Fruit fly (Drosophila melanogaster): Measurements from ENCODE around the gene ImpE1.

DNA sequence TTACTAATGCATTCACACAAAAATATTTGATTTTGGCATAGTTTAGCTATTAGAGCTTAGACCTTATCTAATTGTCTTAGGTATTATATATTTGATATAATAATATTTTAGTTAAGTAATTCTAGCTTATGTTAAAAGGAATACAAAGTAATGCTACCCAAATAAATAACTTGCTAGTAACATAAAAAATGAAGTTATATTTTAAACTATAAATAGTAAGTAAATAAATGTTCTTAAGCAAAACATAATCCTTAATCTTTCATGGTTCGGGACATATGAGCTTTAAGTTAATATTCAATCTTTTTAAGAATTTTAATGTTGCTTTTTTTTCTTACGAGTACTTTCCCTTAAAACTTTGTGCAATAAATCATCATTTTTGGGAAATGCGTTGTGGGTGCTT is 51.0 kb downstream of the ImpE1 start:
- no peak for TF ChIP-seq CG8478 (optimal IDR thresholded peaks at IDR 0.05)
- TF ChIP-seq CTCF (optimal IDR thresholded peaks at IDR 0.05) = no peak
